Fruit fly (Drosophila melanogaster): ENCODE measurements around the gene Epg5.

The Epg5 gene

dm6 chr3R:18741027-18741843 lies 17.4 kb downstream of the Epg5 start (continued):
- peak; percentile 98 for TF ChIP-seq CG9932 (GFP tag; IDR thresholded peaks at IDR 0.05)
- peak; percentile 94 for TF ChIP-seq CG15011 (GFP tag; optimal IDR thresholded peaks at IDR 0.05)
- TF ChIP-seq abd-A (tag; optimal IDR thresholded peaks at IDR 0.05): peak; percentile 87
- peak; percentile 86 for TF ChIP-seq CG4404 (GFP tag; IDR thresholded peaks at IDR 0.05)
- TF ChIP-seq CG17385 (GFP tag; optimal IDR thresholded peaks at IDR 0.05): peak; percentile 97
- TF ChIP-seq Sin3A (optimal IDR thresholded peaks at IDR 0.05): no peak
- peak; percentile 95 for TF ChIP-seq CG4820 (GFP tag; optimal IDR thresholded peaks at IDR 0.05)
- TF ChIP-seq Deaf1 (tag; optimal IDR thresholded peaks at IDR 0.05): peak; percentile 81
- TF ChIP-seq dmrt99B (tag; optimal IDR thresholded peaks at IDR 0.05): peak; percentile 97
- TF ChIP-seq dimm (GFP tag; IDR thresholded peaks at IDR 0.05): peak; percentile 78
- peak; percentile 98 for TF ChIP-seq CG7372 (GFP tag; IDR thresholded peaks at IDR 0.05)
- TF ChIP-seq bsh (GFP tag; optimal IDR thresholded peaks at IDR 0.05): peak; percentile 84 to 98
- TF ChIP-seq CG11696 (GFP tag; IDR thresholded peaks at IDR 0.05): peak; percentile 92
- peak; percentile 81 for TF ChIP-seq disco-r (GFP tag; optimal IDR thresholded peaks at IDR 0.05)
- TF ChIP-seq pan (optimal IDR thresholded peaks at IDR 0.05): no peak
- TF ChIP-seq pan (GFP tag; optimal IDR thresholded peaks at IDR 0.05 in 1 of 2, IDR thresholded peaks at IDR 0.05 in 1 of 2): peak in 1 of 2 experiments; percentile 98
- TF ChIP-seq schlank (tag; optimal IDR thresholded peaks at IDR 0.05): peak; percentile 93
- TF ChIP-seq CG13775 (GFP tag; optimal IDR thresholded peaks at IDR 0.05): peak; percentile 95
- peak; percentile 84 for TF ChIP-seq CG1792 (GFP tag; optimal IDR thresholded peaks at IDR 0.05)
- no peak for TF ChIP-seq unc-4 (GFP tag; IDR thresholded peaks at IDR 0.05; ENCODE audit: partially characterized antibody)
- peak; percentile 88 for TF ChIP-seq ewg (GFP tag; optimal IDR thresholded peaks at IDR 0.05)
- TF ChIP-seq YL-1 (GFP tag; optimal IDR thresholded peaks at IDR 0.05): peak; percentile 67
- peak; percentile 79 for TF ChIP-seq CG7928 (GFP tag; optimal IDR thresholded peaks at IDR 0.05)
- TF ChIP-seq HmgD (GFP tag; optimal IDR thresholded peaks at IDR 0.05): peak; percentile 4
- TF ChIP-seq CG10654 (GFP tag; optimal IDR thresholded peaks at IDR 0.05): peak; percentile 95
- TF ChIP-seq oc (tag; optimal IDR thresholded peaks at IDR 0.05): peak; percentile 97
- peak; percentile 97 for TF ChIP-seq CG4730 (GFP tag; IDR thresholded peaks at IDR 0.05)
- no peak for TF ChIP-seq tna (GFP tag; IDR thresholded peaks at IDR 0.05; ENCODE audit: partially characterized antibody)
- peak; percentile 95 for TF ChIP-seq zfh1 (GFP tag; IDR thresholded peaks at IDR 0.05)
- peak; percentile 92 for TF ChIP-seq bowl (GFP tag; IDR thresholded peaks at IDR 0.05)
- TF ChIP-seq jing (GFP tag; optimal IDR thresholded peaks at IDR 0.05): peak; percentile 90
- peak; percentile 43 for TF ChIP-seq btn (GFP tag; optimal IDR thresholded peaks at IDR 0.05)
- peak; percentile 83 for TF ChIP-seq Jarid2 (GFP tag; optimal IDR thresholded peaks at IDR 0.05)
- peak; percentile 95 for TF ChIP-seq Oli (tag; optimal IDR thresholded peaks at IDR 0.05)
- peak; percentile 91 for TF ChIP-seq ham (GFP tag; IDR thresholded peaks at IDR 0.05)
- peak; percentile 33; the same call in 1 of the 2 replicates for TF ChIP-seq Dip2 (GFP tag; IDR thresholded peaks at IDR 0.05)
- TF ChIP-seq CG8089 (GFP tag; optimal IDR thresholded peaks at IDR 0.05): peak; percentile 52
- TF ChIP-seq CG16863 (GFP tag; optimal IDR thresholded peaks at IDR 0.05): peak; percentile 74
- peak; percentile 97 for TF ChIP-seq NFAT (GFP tag; IDR thresholded peaks at IDR 0.05)
- TF ChIP-seq CG31388 (GFP tag; optimal IDR thresholded peaks at IDR 0.05): peak; percentile 94
- TF ChIP-seq CG3281 (GFP tag; optimal IDR thresholded peaks at IDR 0.05): peak; percentile 98
- peak; percentile 70 for TF ChIP-seq Bdp1 (GFP tag; optimal IDR thresholded peaks at IDR 0.05)
- TF ChIP-seq CG8924 (tag; optimal IDR thresholded peaks at IDR 0.05): peak; percentile 98
- peak; percentile 44 for TF ChIP-seq bigmax (GFP tag; optimal IDR thresholded peaks at IDR 0.05)
- peak; percentile 92 for TF ChIP-seq CrebB (tag; optimal IDR thresholded peaks at IDR 0.05)
- TF ChIP-seq lab (GFP tag; optimal IDR thresholded peaks at IDR 0.05): peak; percentile 99
- peak; percentile 95 for TF ChIP-seq CG6854 (GFP tag; optimal IDR thresholded peaks at IDR 0.05)
- TF ChIP-seq CG6765 (GFP tag; optimal IDR thresholded peaks at IDR 0.05): peak; percentile 91
- peak; percentile 78 for TF ChIP-seq maf-S (GFP tag; optimal IDR thresholded peaks at IDR 0.05)

Measured in whole organism, embryonic.